Worm (Caenorhabditis elegans) whole organism, L1 larva: ENCODE measurements around the gene atg-9.

Experiments used
- egl-27 ChIP-seq, 2 experiments: fragments of 150-350 bp in 1 of 2; sonication (generic microtip); optimal IDR thresholded peaks; 3 replicates each; lab custom pipeline; 2017 to 2018; ENCODE audit warnings: missing biosample characterization in 2 of 2, missing genetic modification characterization in 2 of 2, missing genetic modification reagents in 2 of 2
- lin-35 ChIP-seq, 2 experiments: fragments of 150-350 bp; optimal IDR thresholded peaks; 2 replicates each; lab custom pipeline; 2014; ENCODE audit warnings: missing biosample characterization in 2 of 2, missing genetic modification characterization in 2 of 2, missing genetic modification reagents in 2 of 2
- unc-62 ChIP-seq: fragments of 150-350 bp; optimal IDR thresholded peaks from 2 replicates; lab custom pipeline; 2014; ENCODE audit warnings: missing biosample characterization, missing genetic modification reagents, missing genetic modification characterization

DNA sequence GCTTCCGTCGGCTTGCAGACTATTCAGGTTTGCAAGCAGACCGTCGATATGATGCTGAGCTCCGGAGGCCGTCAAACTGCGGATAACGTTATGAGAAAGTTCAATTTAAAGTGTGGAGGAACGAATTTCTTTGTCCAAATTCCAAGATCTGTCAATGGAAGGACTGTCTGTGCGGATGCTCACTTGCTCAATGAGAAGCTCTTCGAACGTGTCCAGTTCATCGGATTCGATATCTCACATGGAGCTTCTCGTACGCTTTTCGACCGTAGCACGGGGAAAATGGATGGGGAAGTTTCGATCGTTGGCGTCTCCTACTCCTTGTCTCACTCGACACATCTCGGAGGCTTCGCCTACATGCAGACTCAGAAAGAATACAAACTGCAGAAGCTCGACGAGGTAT lies 3.2 kb upstream of the atg-9 start:
- TF ChIP-seq unc-62 (GFP tag; lab: Kevin White, UChicago) (no peak), egl-27 (tag; optimal IDR thresholded peaks at IDR 0.05; lab: Kevin White, UChicago) (no peak), lin-35 (GFP tag; optimal IDR thresholded peaks at IDR 0.05; lab: Kevin White, UChicago) (no peak)
